Fruit fly (Drosophila melanogaster): ENCODE measurements around the gene betaggt-I.

betaggt-I gene

dm6 chr2L:4945300-4945699, at the start of gene betaggt-I, which contains the start of gene mRpL24:
TSS of gene betaggt-I (plus strand) at chr2L:4945579.
TSS of gene mRpL24 (minus strand) at chr2L:4945361.
- TF ChIP-seq CG10669 (GFP tag; optimal IDR thresholded peaks at IDR 0.05) (peak; percentile 96), Lpt (GFP tag; optimal IDR thresholded peaks at IDR 0.05) (peak; percentile 94), Hr38 (GFP tag; optimal IDR thresholded peaks at IDR 0.05) (no peak), svp (GFP tag) (peak; percentile 96), fd85E (GFP tag; optimal IDR thresholded peaks at IDR 0.05) (peak; percentile 28), salr (GFP tag; optimal IDR thresholded peaks at IDR 0.05) (peak in 1 of 2 experiments; percentile 94), CG11902 (GFP tag; optimal IDR thresholded peaks at IDR 0.05) (peak; percentile 92), CG6854 (GFP tag; optimal IDR thresholded peaks at IDR 0.05) (peak; percentile 85), Met (GFP tag; optimal IDR thresholded peaks at IDR 0.05) (peak; percentile 95), CG8632 (GFP tag; optimal IDR thresholded peaks at IDR 0.05) (peak; percentile 96), cyc (GFP tag; optimal IDR thresholded peaks at IDR 0.05) (peak; percentile 95), Sox102F (GFP tag; optimal IDR thresholded peaks at IDR 0.05) (peak; percentile 92), pdm3 (GFP tag; optimal IDR thresholded peaks at IDR 0.05) (peak; percentile 97), CG4318 (GFP tag; optimal IDR thresholded peaks at IDR 0.05) (peak; percentile 94), CG1621 (tag; optimal IDR thresholded peaks at IDR 0.05) (peak; percentile 91), esn (GFP tag; optimal IDR thresholded peaks at IDR 0.05) (peak; percentile 98), vri (GFP tag; optimal IDR thresholded peaks at IDR 0.05) (peak; percentile 89), fd59A (GFP tag; optimal IDR thresholded peaks at IDR 0.05) (peak; percentile 91), CG11762 (GFP tag; optimal IDR thresholded peaks at IDR 0.05; ENCODE audit: insufficient read depth) (peak; percentile 89), Eip75B (GFP tag; optimal IDR thresholded peaks at IDR 0.05) (peak; percentile 94), CG10631 (GFP tag; optimal IDR thresholded peaks at IDR 0.05) (peak; percentile 98), CG8319 (GFP tag; optimal IDR thresholded peaks at IDR 0.05) (peak; percentile 89), acj6 (GFP tag; optimal IDR thresholded peaks at IDR 0.05) (peak; percentile 97), CG34406 (GFP tag; optimal IDR thresholded peaks at IDR 0.05) (peak; percentile 97), CG3032 (tag; optimal IDR thresholded peaks at IDR 0.05) (peak; percentile 99), Gug (GFP tag; IDR thresholded peaks at IDR 0.05) (peak; percentile 98), Ets21C (GFP tag; optimal IDR thresholded peaks at IDR 0.05) (peak; percentile 90), CG3919 (GFP tag; optimal IDR thresholded peaks at IDR 0.05) (peak; percentile 97), Sox15 (GFP tag; optimal IDR thresholded peaks at IDR 0.05) (peak; percentile 96), Hr39 (GFP tag; optimal IDR thresholded peaks at IDR 0.05) (peak; percentile 90), CG31627 (GFP tag; optimal IDR thresholded peaks at IDR 0.05) (peak; percentile 95), CG6808 (GFP tag; optimal IDR thresholded peaks at IDR 0.05) (peak; percentile 90), dac (GFP tag; optimal IDR thresholded peaks at IDR 0.05) (peak; percentile 93), topi (GFP tag; optimal IDR thresholded peaks at IDR 0.05) (peak; percentile 96), Eip93F (GFP tag; optimal IDR thresholded peaks at IDR 0.05) (peak; percentile 81), CG6163 (GFP tag; IDR thresholded peaks at IDR 0.05) (peak; percentile 98), ss (GFP tag; optimal IDR thresholded peaks at IDR 0.05) (peak; percentile 89 to 94), CG32006 (GFP tag; optimal IDR thresholded peaks at IDR 0.05) (peak; percentile 97), OdsH (GFP tag; optimal IDR thresholded peaks at IDR 0.05) (peak; percentile 98), Smox (GFP tag; optimal IDR thresholded peaks at IDR 0.05) (peak; percentile 95), lz (GFP tag; optimal IDR thresholded peaks at IDR 0.05) (peak; percentile 97), achi (GFP tag; optimal IDR thresholded peaks at IDR 0.05) (peak; percentile 95), CG16779 (tag; optimal IDR thresholded peaks at IDR 0.05) (peak; percentile 90), Sox14 (GFP tag; optimal IDR thresholded peaks at IDR 0.05) (peak; percentile 96), Eip78C (GFP tag) (peak; percentile 99), Hr4 (GFP tag; optimal IDR thresholded peaks at IDR 0.05) (peak; percentile 95), CG7368 (GFP tag; optimal IDR thresholded peaks at IDR 0.05) (peak; percentile 90), Ets96B (tag; optimal IDR thresholded peaks at IDR 0.05) (peak; percentile 98), CG6792 (GFP tag; optimal IDR thresholded peaks at IDR 0.05) (peak; percentile 96), CG6276 (GFP tag; optimal IDR thresholded peaks at IDR 0.05) (peak; percentile 92), net (GFP tag; optimal IDR thresholded peaks at IDR 0.05) (peak; percentile 96), dsx (GFP tag; optimal IDR thresholded peaks at IDR 0.05; ENCODE audit: poor library complexity, severe bottlenecking) (peak; percentile 97)
